Fruit fly (Drosophila melanogaster): ENCODE results near the gene RpL7-like.

RpL7-like gene

DNA sequence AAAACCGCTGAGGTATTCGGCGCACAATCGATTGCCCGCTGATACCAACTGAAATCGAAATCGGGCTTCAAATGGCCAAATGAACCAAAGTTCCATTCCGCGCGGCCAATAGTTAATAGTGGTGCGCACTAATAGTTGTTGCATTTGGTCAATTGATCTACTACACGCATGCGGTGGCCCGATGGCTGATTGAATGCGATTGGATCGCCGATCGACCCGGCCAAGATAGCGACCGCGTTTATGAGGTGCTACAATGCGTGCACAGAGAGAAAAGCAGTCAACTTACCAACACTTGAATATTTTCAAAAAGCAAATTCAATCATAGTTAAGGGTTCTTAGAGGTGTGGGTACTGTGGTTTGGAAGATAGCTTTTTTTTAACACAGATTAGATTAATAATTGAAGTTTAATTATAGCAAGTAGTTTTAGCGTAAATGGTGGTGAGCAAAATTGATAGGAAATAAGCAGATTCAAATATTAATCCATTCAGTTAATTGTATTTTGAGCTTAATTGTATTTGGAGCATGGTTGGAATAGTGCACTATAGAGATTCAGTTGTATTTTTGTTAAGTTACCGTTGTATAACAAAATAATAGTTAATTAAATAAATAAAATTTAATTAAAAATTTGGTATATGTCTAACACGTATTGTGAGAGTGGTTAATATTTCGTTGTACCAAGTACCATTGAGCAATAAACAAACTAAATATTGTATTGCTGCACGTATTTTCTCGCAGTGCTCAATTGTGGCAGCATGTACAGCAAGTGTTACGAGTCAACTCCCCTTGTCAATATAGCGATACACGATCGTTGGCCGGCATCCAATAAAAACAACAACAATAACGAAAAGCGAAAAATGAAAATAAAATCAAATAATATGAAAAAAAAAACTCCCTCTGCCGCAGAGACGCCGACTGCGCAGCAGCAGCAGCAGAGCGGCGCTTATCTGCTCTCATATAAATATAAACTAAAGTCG is 29.4 kb upstream of the RpL7-like start (continued):
- no peak for TF ChIP-seq nau (GFP tag; optimal IDR thresholded peaks at IDR 0.05)
- peak; percentile 47 for TF ChIP-seq unpg (GFP tag; optimal IDR thresholded peaks at IDR 0.05)
- TF ChIP-seq CG32767 (GFP tag; IDR thresholded peaks at IDR 0.05), result 0 out of 2 replicates have a peak, but pooled peaks have one; percentile 30
- TF ChIP-seq dysf (GFP tag; IDR thresholded peaks at IDR 0.05), result peak; percentile 65
- TF ChIP-seq Camta (GFP tag; optimal IDR thresholded peaks at IDR 0.05), result no peak
- no peak for TF ChIP-seq shn (GFP tag; optimal IDR thresholded peaks at IDR 0.05)
- TF ChIP-seq Sry-β (GFP tag; optimal IDR thresholded peaks at IDR 0.05), result peak; percentile 8
- TF ChIP-seq Oaz (GFP tag; IDR thresholded peaks at IDR 0.05), result no peak
- no peak for TF ChIP-seq pita (GFP tag; optimal IDR thresholded peaks at IDR 0.05)
- TF ChIP-seq CG18619 (GFP tag; optimal IDR thresholded peaks at IDR 0.05), result peak; percentile 79
- peak; percentile 95 for TF ChIP-seq grn (GFP tag; optimal IDR thresholded peaks at IDR 0.05)
- peak; percentile 63 for TF ChIP-seq CG11085 (GFP tag; IDR thresholded peaks at IDR 0.05)
- peak; percentile 22 for TF ChIP-seq CG12769 (tag; optimal IDR thresholded peaks at IDR 0.05)
- no peak for TF ChIP-seq CG9797 (GFP tag; optimal IDR thresholded peaks at IDR 0.05)
- TF ChIP-seq CG15479 (GFP tag; optimal IDR thresholded peaks at IDR 0.05), result no peak
- TF ChIP-seq CG1603 (tag; optimal IDR thresholded peaks at IDR 0.05), result peak; percentile 74
- no peak for TF ChIP-seq caup (GFP tag; optimal IDR thresholded peaks at IDR 0.05; ENCODE audit: severe bottlenecking)
- TF ChIP-seq Ssrp (tag; optimal IDR thresholded peaks at IDR 0.05), result peak; percentile 65
- no peak for TF ChIP-seq z (GFP tag; IDR thresholded peaks at IDR 0.05)
- no peak for TF ChIP-seq ERR (GFP tag; optimal IDR thresholded peaks at IDR 0.05)
- TF ChIP-seq sna (GFP tag; IDR thresholded peaks at IDR 0.05; ENCODE audit: partially characterized antibody), result no peak
- TF ChIP-seq CG15073 (GFP tag; optimal IDR thresholded peaks at IDR 0.05), result peak; percentile 28
- TF ChIP-seq ind (GFP tag; optimal IDR thresholded peaks at IDR 0.05), result peak; percentile 38
- no peak for TF ChIP-seq ftz-f1 (GFP tag; optimal IDR thresholded peaks at IDR 0.05)
- no peak; the same call in 1 of the 2 replicates for TF ChIP-seq danr (GFP tag; IDR thresholded peaks at IDR 0.05)
- peak; percentile 6 for TF ChIP-seq twi (tag; optimal IDR thresholded peaks at IDR 0.05)
- TF ChIP-seq gro (GFP tag; optimal IDR thresholded peaks at IDR 0.05), result no peak
- TF ChIP-seq hkb (optimal IDR thresholded peaks at IDR 0.05), result no peak
- TF ChIP-seq hkb (GFP tag; IDR thresholded peaks at IDR 0.05), result 0 out of 2 replicates have a peak, but pooled peaks have one; percentile 21
- TF ChIP-seq Lpt (GFP tag; optimal IDR thresholded peaks at IDR 0.05), result no peak
- no peak for TF ChIP-seq CG18764 (GFP tag; optimal IDR thresholded peaks at IDR 0.05)
- TF ChIP-seq Dek (tag; optimal IDR thresholded peaks at IDR 0.05), result peak; percentile 7
- no peak for TF ChIP-seq Trl (optimal IDR thresholded peaks at IDR 0.05)
- TF ChIP-seq Trl (GFP tag; optimal IDR thresholded peaks at IDR 0.05), result no peak
- no peak for TF ChIP-seq zfh2 (GFP tag; optimal IDR thresholded peaks at IDR 0.05)
- TF ChIP-seq CG15601 (tag; optimal IDR thresholded peaks at IDR 0.05), result peak; percentile 38
- no peak for TF ChIP-seq CkIIα-i1 (GFP tag; IDR thresholded peaks at IDR 0.05)
- peak; percentile 44 for TF ChIP-seq Six4 (GFP tag; optimal IDR thresholded peaks at IDR 0.05)
- peak; percentile 30 for TF ChIP-seq CG2116 (GFP tag; optimal IDR thresholded peaks at IDR 0.05)
- no peak for TF ChIP-seq CG34224 (GFP tag; IDR thresholded peaks at IDR 0.05; ENCODE audit: partially characterized antibody)
- no peak for TF ChIP-seq Sin3A (optimal IDR thresholded peaks at IDR 0.05)
- peak; percentile 53 for TF ChIP-seq CG32532 (GFP tag; IDR thresholded peaks at IDR 0.05)
- no peak for TF ChIP-seq pb (GFP tag; optimal IDR thresholded peaks at IDR 0.05)
- TF ChIP-seq Hand (GFP tag; optimal IDR thresholded peaks at IDR 0.05), result peak; percentile 35
- TF ChIP-seq repo (GFP tag; optimal IDR thresholded peaks at IDR 0.05), result no peak
- peak in 1 of 3 experiments; percentile 75 for TF ChIP-seq lola (GFP tag; optimal IDR thresholded peaks at IDR 0.05)
- peak; percentile 4 to 47 for TF ChIP-seq bsh (GFP tag; optimal IDR thresholded peaks at IDR 0.05)
- TF ChIP-seq slou (GFP tag; optimal IDR thresholded peaks at IDR 0.05), result no peak
- TF ChIP-seq Ptx1 (GFP tag; IDR thresholded peaks at IDR 0.05), result peak; percentile 57

All from whole organism, embryonic.